1 fruit fly cellular context compared by ENCODE assay signal in genomic region chr2L:6481310-6481738, dm6.
TF ChIP-seq lines count a peak whose summit lies in the region.

No protein-coding gene starts in this region.

TF ChIP-seq in whole organism, embryonic, 481 proteins besides CTCF, POLR2A, EP300 and RAD21 (continued from another document):
- no peak for TF ChIP-seq Camta (GFP tag; optimal IDR thresholded peaks at IDR 0.05; lab: Kevin White, UChicago)
- TF ChIP-seq ci (GFP tag; IDR thresholded peaks at IDR 0.05; lab: Robert Waterston, UW), result peak; percentile 81
- TF ChIP-seq CG6683 (GFP tag; optimal IDR thresholded peaks at IDR 0.05; lab: Kevin White, UChicago), result no peak
- TF ChIP-seq CG9932 (GFP tag; IDR thresholded peaks at IDR 0.05; lab: Robert Waterston, UW), result peak; percentile 36
- peak; percentile 47 for TF ChIP-seq unc-4 (GFP tag; IDR thresholded peaks at IDR 0.05; lab: Robert Waterston, UW; ENCODE audit: partially characterized antibody)
- no peak for TF ChIP-seq CG16863 (GFP tag; optimal IDR thresholded peaks at IDR 0.05; lab: Kevin White, UChicago)
- no peak for TF ChIP-seq Dek (tag; optimal IDR thresholded peaks at IDR 0.05; lab: Kevin White, UChicago)
- TF ChIP-seq Gsc (GFP tag; IDR thresholded peaks at IDR 0.05; lab: Robert Waterston, UW), result no peak
- TF ChIP-seq Lim3 (GFP tag; IDR thresholded peaks at IDR 0.05; lab: Robert Waterston, UW), result no peak
- no peak for TF ChIP-seq Oli (tag; optimal IDR thresholded peaks at IDR 0.05; lab: Kevin White, UChicago)
- TF ChIP-seq wdn (GFP tag; IDR thresholded peaks at IDR 0.05; lab: Robert Waterston, UW), result no peak
- TF ChIP-seq nom (GFP tag; optimal IDR thresholded peaks at IDR 0.05; lab: Kevin White, UChicago), result peak; percentile 23
- TF ChIP-seq bbx (GFP tag; IDR thresholded peaks at IDR 0.05; lab: Robert Waterston, UW; ENCODE audit: partially characterized antibody), result peak; percentile 53; the same call in 1 of the 2 replicates
- peak; percentile 51 for TF ChIP-seq CG1603 (tag; optimal IDR thresholded peaks at IDR 0.05; lab: Kevin White, UChicago)
- no peak for TF ChIP-seq CG11560 (tag; IDR thresholded peaks at IDR 0.05; lab: Robert Waterston, UW)
- no peak for TF ChIP-seq CG17328 (GFP tag; IDR thresholded peaks at IDR 0.05; lab: Robert Waterston, UW)
- peak; percentile 25 for TF ChIP-seq sna (GFP tag; IDR thresholded peaks at IDR 0.05; lab: Robert Waterston, UW; ENCODE audit: partially characterized antibody)
- TF ChIP-seq pros (GFP tag; optimal IDR thresholded peaks at IDR 0.05; lab: Kevin White, UChicago), result peak; percentile 61
- peak; percentile 88 for TF ChIP-seq CG12155 (GFP tag; optimal IDR thresholded peaks at IDR 0.05; lab: Kevin White, UChicago)
- TF ChIP-seq yki (optimal IDR thresholded peaks at IDR 0.05; lab: Kevin White, UChicago), result no peak
- TF ChIP-seq gcm (GFP tag; optimal IDR thresholded peaks at IDR 0.05; lab: Kevin White, UChicago), result no peak
- no peak for TF ChIP-seq CG8089 (GFP tag; optimal IDR thresholded peaks at IDR 0.05; lab: Kevin White, UChicago)
- TF ChIP-seq Taf1 (GFP tag; IDR thresholded peaks at IDR 0.05; lab: Robert Waterston, UW), result no peak
- TF ChIP-seq klu (GFP tag; IDR thresholded peaks at IDR 0.05; lab: Robert Waterston, UW), result no peak
- peak; percentile 9 for TF ChIP-seq MESR4 (GFP tag; optimal IDR thresholded peaks at IDR 0.05; lab: Kevin White, UChicago)
- peak; percentile 79 for TF ChIP-seq Ets65A (GFP tag; lab: Kevin White, UChicago)
- peak; percentile 75 for TF ChIP-seq oc (tag; optimal IDR thresholded peaks at IDR 0.05; lab: Kevin White, UChicago)
- TF ChIP-seq CG12942 (GFP tag; optimal IDR thresholded peaks at IDR 0.05; lab: Kevin White, UChicago), result no peak
- TF ChIP-seq ab (GFP tag; optimal IDR thresholded peaks at IDR 0.05; lab: Kevin White, UChicago), result no peak
- no peak for TF ChIP-seq CG12236 (GFP tag; optimal IDR thresholded peaks at IDR 0.05; lab: Kevin White, UChicago)
- 0 out of 2 replicates have a peak, but pooled peaks have one; percentile 25 for TF ChIP-seq H2.0 (GFP tag; IDR thresholded peaks at IDR 0.05; lab: Robert Waterston, UW)
- no peak for TF ChIP-seq CG3847 (GFP tag; IDR thresholded peaks at IDR 0.05; lab: Robert Waterston, UW)
- TF ChIP-seq HmgZ (tag; optimal IDR thresholded peaks at IDR 0.05; lab: Kevin White, UChicago), result peak; percentile 70
- no peak for TF ChIP-seq CG4707 (GFP tag; optimal IDR thresholded peaks at IDR 0.05; lab: Kevin White, UChicago)
- peak; percentile 40 for TF ChIP-seq Fer1 (GFP tag; optimal IDR thresholded peaks at IDR 0.05; lab: Kevin White, UChicago)
- no peak for TF ChIP-seq jing (GFP tag; optimal IDR thresholded peaks at IDR 0.05; lab: Kevin White, UChicago)
- peak; percentile 50; the same call in 2 of the 3 replicates for TF ChIP-seq CG6791 (GFP tag; IDR thresholded peaks at IDR 0.05; lab: Robert Waterston, UW; ENCODE audit: partially characterized antibody)
- no peak for TF ChIP-seq CG10209 (GFP tag; optimal IDR thresholded peaks at IDR 0.05; lab: Kevin White, UChicago)
- peak; percentile 79 for TF ChIP-seq sqz (GFP tag; optimal IDR thresholded peaks at IDR 0.05; lab: Kevin White, UChicago)
- no peak for TF ChIP-seq CG11504 (tag; optimal IDR thresholded peaks at IDR 0.05; lab: Kevin White, UChicago)
- TF ChIP-seq CG33557 (GFP tag; optimal IDR thresholded peaks at IDR 0.05; lab: Kevin White, UChicago), result no peak
- no peak for TF ChIP-seq CG15073 (GFP tag; optimal IDR thresholded peaks at IDR 0.05; lab: Kevin White, UChicago)
- TF ChIP-seq CG31388 (GFP tag; optimal IDR thresholded peaks at IDR 0.05; lab: Kevin White, UChicago), result no peak
- no peak for TF ChIP-seq bowl (GFP tag; IDR thresholded peaks at IDR 0.05; lab: Robert Waterston, UW)
- no peak for TF ChIP-seq CG17912 (GFP tag; optimal IDR thresholded peaks at IDR 0.05; lab: Kevin White, UChicago)
- TF ChIP-seq HHEX (GFP tag; optimal IDR thresholded peaks at IDR 0.05; lab: Kevin White, UChicago), result no peak
- 0 out of 3 replicates have a peak, but pooled peaks have one; percentile 36 for TF ChIP-seq otp (GFP tag; IDR thresholded peaks at IDR 0.05; lab: Robert Waterston, UW)
- TF ChIP-seq CG17361 (GFP tag; IDR thresholded peaks at IDR 0.05; lab: Robert Waterston, UW), result no peak
- no peak for TF ChIP-seq CG8290 (GFP tag; optimal IDR thresholded peaks at IDR 0.05; lab: Kevin White, UChicago)
- TF ChIP-seq CG8290 (tag; optimal IDR thresholded peaks at IDR 0.05; lab: Kevin White, UChicago), result peak in 1 of 2 experiments; percentile 30
- TF ChIP-seq gro (GFP tag; optimal IDR thresholded peaks at IDR 0.05; lab: Kevin White, UChicago), result no peak
- no peak for TF ChIP-seq Fer3 (tag; optimal IDR thresholded peaks at IDR 0.05; lab: Kevin White, UChicago)
- TF ChIP-seq ranshi (GFP tag; IDR thresholded peaks at IDR 0.05; lab: Robert Waterston, UW), result 0 out of 2 replicates have a peak, but pooled peaks have one; percentile 40
- 0 out of 2 replicates have a peak, but pooled peaks have one; percentile 15 for TF ChIP-seq Xrp1 (GFP tag; IDR thresholded peaks at IDR 0.05; lab: Robert Waterston, UW)
- TF ChIP-seq CG2199 (GFP tag; IDR thresholded peaks at IDR 0.05; lab: Robert Waterston, UW), result 0 out of 3 replicates have a peak, but pooled peaks have one; percentile 30
- TF ChIP-seq Chrac-16 (GFP tag; optimal IDR thresholded peaks at IDR 0.05; lab: Kevin White, UChicago), result no peak
- no peak for TF ChIP-seq HLHmδ (GFP tag; optimal IDR thresholded peaks at IDR 0.05; lab: Kevin White, UChicago)
- no peak for TF ChIP-seq D19B (GFP tag; optimal IDR thresholded peaks at IDR 0.05; lab: Kevin White, UChicago)
- peak; percentile 35 for TF ChIP-seq hbn (GFP tag; IDR thresholded peaks at IDR 0.05; lab: Robert Waterston, UW; ENCODE audit: partially characterized antibody)
- peak; percentile 73 for TF ChIP-seq CG15514 (GFP tag; optimal IDR thresholded peaks at IDR 0.05; lab: Kevin White, UChicago)
- TF ChIP-seq MBD-R2 (GFP tag; IDR thresholded peaks at IDR 0.05; lab: Robert Waterston, UW), result peak; percentile 36
- no peak for TF ChIP-seq sim (GFP tag; IDR thresholded peaks at IDR 0.05; lab: Robert Waterston, UW)
- TF ChIP-seq CG11695 (GFP tag; IDR thresholded peaks at IDR 0.05; lab: Robert Waterston, UW), result peak; percentile 62
- TF ChIP-seq so (GFP tag; IDR thresholded peaks at IDR 0.05; lab: Robert Waterston, UW), result no peak
- no peak for TF ChIP-seq CG2875 (GFP tag; optimal IDR thresholded peaks at IDR 0.05; lab: Kevin White, UChicago)
- peak; percentile 92 for TF ChIP-seq E2f2 (GFP tag; IDR thresholded peaks at IDR 0.05; lab: Robert Waterston, UW)
- TF ChIP-seq CG6654 (GFP tag; optimal IDR thresholded peaks at IDR 0.05; lab: Kevin White, UChicago), result no peak
- no peak for TF ChIP-seq lov (optimal IDR thresholded peaks at IDR 0.05; lab: Kevin White, UChicago)
- TF ChIP-seq lov (GFP tag; IDR thresholded peaks at IDR 0.05; lab: Robert Waterston, UW), result 0 out of 3 replicates have a peak, but pooled peaks have one; percentile 39
- TF ChIP-seq CG10959 (GFP tag; IDR thresholded peaks at IDR 0.05; lab: Robert Waterston, UW), result no peak
- TF ChIP-seq zen2 (GFP tag; IDR thresholded peaks at IDR 0.05; lab: Robert Waterston, UW; ENCODE audit: partially characterized antibody), result peak; percentile 59; the same call in 2 of the 3 replicates
- no peak for TF ChIP-seq CG10321 (GFP tag; IDR thresholded peaks at IDR 0.05; lab: Robert Waterston, UW)
- TF ChIP-seq CG8478 (optimal IDR thresholded peaks at IDR 0.05; lab: Kevin White, UChicago), result peak; percentile 71
- TF ChIP-seq eyg (GFP tag; optimal IDR thresholded peaks at IDR 0.05; lab: Kevin White, UChicago), result no peak
- TF ChIP-seq CG3281 (GFP tag; optimal IDR thresholded peaks at IDR 0.05; lab: Kevin White, UChicago), result no peak
- TF ChIP-seq fd96Cb (tag; optimal IDR thresholded peaks at IDR 0.05; lab: Kevin White, UChicago), result no peak
- no peak for TF ChIP-seq pita (GFP tag; optimal IDR thresholded peaks at IDR 0.05; lab: Kevin White, UChicago)
- peak; percentile 34; the same call in 1 of the 2 replicates for TF ChIP-seq Drgx (GFP tag; IDR thresholded peaks at IDR 0.05; lab: Robert Waterston, UW)
- TF ChIP-seq salm (tag; optimal IDR thresholded peaks at IDR 0.05; lab: Kevin White, UChicago), result peak; percentile 28
- TF ChIP-seq CG6765 (GFP tag; optimal IDR thresholded peaks at IDR 0.05; lab: Kevin White, UChicago), result peak; percentile 27
- peak; percentile 65 for TF ChIP-seq CG12769 (tag; optimal IDR thresholded peaks at IDR 0.05; lab: Kevin White, UChicago)
- TF ChIP-seq ken (GFP tag; IDR thresholded peaks at IDR 0.05; lab: Robert Waterston, UW), result no peak
- TF ChIP-seq CG7556 (GFP tag; optimal IDR thresholded peaks at IDR 0.05; lab: Kevin White, UChicago), result no peak
- TF ChIP-seq Dbx (GFP tag; IDR thresholded peaks at IDR 0.05; lab: Robert Waterston, UW), result no peak; the same call in 2 of the 3 replicates
- TF ChIP-seq CG14710 (tag; optimal IDR thresholded peaks at IDR 0.05; lab: Kevin White, UChicago), result peak; percentile 3
- no peak for TF ChIP-seq H15 (GFP tag; IDR thresholded peaks at IDR 0.05; lab: Robert Waterston, UW)
